Fruit fly (Drosophila melanogaster) whole organism, prepupa: ENCODE results near the gene CG43218.

Experiments
- Blimp-1 ChIP-seq: fragments of 200-800 bp; sonication (Bioruptor generic); optimal IDR thresholded peaks from 3 replicates; lab custom pipeline; 2017; ENCODE audit warnings: missing biosample characterization, missing genetic modification characterization, mild to moderate bottlenecking, moderate library complexity, missing genetic modification reagents
- CG10631 ChIP-seq: fragments of 200-800 bp; sonication (Bioruptor generic); optimal IDR thresholded peaks from 2 replicates; lab custom pipeline; 2016; ENCODE audit warnings: missing biosample characterization, missing genetic modification characterization
- CG11762 ChIP-seq: fragments of 200-800 bp; sonication (Bioruptor generic); optimal IDR thresholded peaks from 3 replicates; lab custom pipeline; 2016; ENCODE audit warnings: missing biosample characterization, missing genetic modification characterization; ENCODE audit not compliant: insufficient read depth
- CG15336 ChIP-seq: fragments of 200-800 bp; sonication (Bioruptor generic); IDR thresholded peaks from 2 replicates; pipeline ENCODE4 v1.3.6; 2022; ENCODE audit warnings: missing biosample characterization, missing genetic modification characterization
- CG16779 ChIP-seq: fragments of 200-800 bp; sonication (Bioruptor generic); optimal IDR thresholded peaks from 3 replicates; lab custom pipeline; 2017; ENCODE audit warnings: missing biosample characterization, mild to moderate bottlenecking, missing genetic modification characterization
- CG3919 ChIP-seq: fragments of 200-800 bp; sonication (Bioruptor generic); optimal IDR thresholded peaks from 3 replicates; lab custom pipeline; 2016; ENCODE audit warnings: missing biosample characterization, missing genetic modification characterization
- CG4318 ChIP-seq: fragments of 200-800 bp; sonication (Bioruptor generic); optimal IDR thresholded peaks from 3 replicates; lab custom pipeline; 2017; ENCODE audit warnings: missing biosample characterization, mild to moderate bottlenecking, missing genetic modification characterization
- CG6163 ChIP-seq: fragments of 200-800 bp; sonication (Bioruptor generic); IDR thresholded peaks from 3 replicates; pipeline ENCODE4 v1.3.6; 2022; ENCODE audit warnings: missing biosample characterization, missing genetic modification characterization
- CG6276 ChIP-seq: fragments of 200-800 bp; sonication (Bioruptor generic); optimal IDR thresholded peaks from 2 replicates; lab custom pipeline; 2017; ENCODE audit warnings: missing biosample characterization, mild to moderate bottlenecking, missing genetic modification characterization
- CG6792 ChIP-seq: fragments of 200-800 bp; sonication (Bioruptor generic); optimal IDR thresholded peaks from 3 replicates; lab custom pipeline; 2016; ENCODE audit warnings: missing biosample characterization, missing genetic modification characterization
- CG6808 ChIP-seq: fragments of 200-800 bp; sonication (Bioruptor generic); optimal IDR thresholded peaks from 3 replicates; lab custom pipeline; 2017; ENCODE audit warnings: missing biosample characterization, missing genetic modification characterization, mild to moderate bottlenecking, moderate library complexity, missing genetic modification reagents
- CG6854 ChIP-seq: fragments of 200-800 bp; sonication (Bioruptor generic); optimal IDR thresholded peaks from 2 replicates; lab custom pipeline; 2017; ENCODE audit warnings: missing biosample characterization, mild to moderate bottlenecking, missing genetic modification characterization
- CG7368 ChIP-seq: fragments of 200-800 bp; sonication (Bioruptor generic); optimal IDR thresholded peaks from 3 replicates; lab custom pipeline; 2016; ENCODE audit warnings: missing biosample characterization, missing genetic modification characterization
- CG8119 ChIP-seq: fragments of 200-800 bp; sonication (Bioruptor generic); IDR thresholded peaks from 3 replicates; pipeline ENCODE4 v1.3.6; 2022; ENCODE audit warnings: missing biosample characterization, missing genetic modification characterization
- CG8319 ChIP-seq: fragments of 200-800 bp; sonication (Bioruptor generic); optimal IDR thresholded peaks from 3 replicates; lab custom pipeline; 2016; ENCODE audit warnings: missing biosample characterization, missing genetic modification characterization
- CG9139 ChIP-seq: fragments of 200-800 bp; sonication (Bioruptor generic); optimal IDR thresholded peaks from 3 replicates; lab custom pipeline; 2017; ENCODE audit warnings: missing biosample characterization, mild to moderate bottlenecking, missing genetic modification characterization
- Eip75B ChIP-seq: fragments of 200-800 bp; sonication (Bioruptor generic); optimal IDR thresholded peaks from 3 replicates; lab custom pipeline; 2016; ENCODE audit warnings: missing biosample characterization, missing genetic modification characterization
- Eip78C ChIP-seq: fragments of 200-800 bp; sonication (Bioruptor generic); peaks from one replicate; lab custom pipeline; 2016; ENCODE audit warnings: missing biosample characterization, missing genetic modification characterization
- Eip93F ChIP-seq: fragments of 200-800 bp; sonication (Bioruptor generic); optimal IDR thresholded peaks from 2 replicates; lab custom pipeline; 2016; ENCODE audit warnings: missing biosample characterization, mild to moderate bottlenecking, missing genetic modification characterization
- Ets21C ChIP-seq: fragments of 200-800 bp; sonication (Bioruptor generic); optimal IDR thresholded peaks from 3 replicates; lab custom pipeline; 2016; ENCODE audit warnings: missing biosample characterization, missing genetic modification characterization
- Gug ChIP-seq: fragments of 200-800 bp; sonication (Bioruptor generic); IDR thresholded peaks from 2 replicates; pipeline ENCODE4 v1.3.6; 2022; ENCODE audit warnings: missing biosample characterization, missing genetic modification characterization
- Hr39 ChIP-seq: fragments of 200-800 bp; sonication (Bioruptor generic); optimal IDR thresholded peaks from 2 replicates; lab custom pipeline; 2016; ENCODE audit warnings: missing biosample characterization, missing genetic modification characterization
- Hr4 ChIP-seq: fragments of 200-800 bp; sonication (Bioruptor generic); optimal IDR thresholded peaks from 3 replicates; lab custom pipeline; 2016; ENCODE audit warnings: missing biosample characterization, missing genetic modification characterization
- Lpt ChIP-seq: fragments of 200-800 bp; sonication (Bioruptor generic); optimal IDR thresholded peaks from 3 replicates; lab custom pipeline; 2016; ENCODE audit warnings: missing biosample characterization, missing genetic modification characterization
- Sox102F ChIP-seq: fragments of 200-800 bp; sonication (Bioruptor generic); optimal IDR thresholded peaks from 2 replicates; lab custom pipeline; 2016; ENCODE audit warnings: missing biosample characterization, mild to moderate bottlenecking, missing genetic modification characterization
- Sox14 ChIP-seq: fragments of 200-800 bp; sonication (Bioruptor generic); optimal IDR thresholded peaks from 3 replicates; lab custom pipeline; 2016; ENCODE audit warnings: missing biosample characterization, missing genetic modification characterization
- Sox15 ChIP-seq: fragments of 200-800 bp; sonication (Bioruptor generic); optimal IDR thresholded peaks from 3 replicates; lab custom pipeline; 2016; ENCODE audit warnings: missing biosample characterization, missing genetic modification characterization
- achi ChIP-seq: fragments of 200-800 bp; sonication (Bioruptor generic); optimal IDR thresholded peaks from 3 replicates; lab custom pipeline; 2016; ENCODE audit warnings: missing biosample characterization, missing genetic modification characterization
- acj6 ChIP-seq: fragments of 200-800 bp; sonication (Bioruptor generic); optimal IDR thresholded peaks from 3 replicates; lab custom pipeline; 2016; ENCODE audit warnings: missing biosample characterization, missing genetic modification characterization
- dac ChIP-seq: fragments of 200-800 bp; sonication (Bioruptor generic); optimal IDR thresholded peaks from 2 replicates; lab custom pipeline; 2017; ENCODE audit warnings: missing biosample characterization, mild to moderate bottlenecking, missing genetic modification characterization
- dsx ChIP-seq: fragments of 200-800 bp; optimal IDR thresholded peaks from 3 replicates; lab custom pipeline; 2019; ENCODE audit warnings: missing biosample characterization, mild to moderate bottlenecking, missing genetic modification characterization, moderate library complexity; ENCODE audit not compliant: poor library complexity, severe bottlenecking
- eg ChIP-seq: fragments of 200-800 bp; sonication (Bioruptor generic); IDR thresholded peaks from 3 replicates; pipeline ENCODE4 v1.3.6; 2022; ENCODE audit warnings: missing biosample characterization, missing genetic modification characterization
- esn ChIP-seq: fragments of 200-800 bp; sonication (Bioruptor generic); optimal IDR thresholded peaks from 2 replicates; lab custom pipeline; 2016; ENCODE audit warnings: missing biosample characterization, mild to moderate bottlenecking, missing genetic modification characterization, moderate library complexity
- fd59A ChIP-seq: fragments of 200-800 bp; sonication (Bioruptor generic); optimal IDR thresholded peaks from 2 replicates; lab custom pipeline; 2017; ENCODE audit warnings: missing biosample characterization, mild to moderate bottlenecking, missing genetic modification characterization, missing genetic modification reagents
- fd85E ChIP-seq: fragments of 200-800 bp; sonication (Bioruptor generic); optimal IDR thresholded peaks from 3 replicates; lab custom pipeline; 2016; ENCODE audit warnings: missing biosample characterization, missing genetic modification characterization
- fkh ChIP-seq: fragments of 200-800 bp; sonication (Bioruptor generic); optimal IDR thresholded peaks from 3 replicates; lab custom pipeline; 2017; ENCODE audit warnings: missing biosample characterization, mild to moderate bottlenecking, missing genetic modification characterization, moderate library complexity
- lz ChIP-seq: fragments of 200-800 bp; sonication (Bioruptor generic); optimal IDR thresholded peaks from 3 replicates; lab custom pipeline; 2016; ENCODE audit warnings: missing biosample characterization, missing genetic modification characterization
- net ChIP-seq: fragments of 200-800 bp; sonication (Bioruptor generic); optimal IDR thresholded peaks from 3 replicates; lab custom pipeline; 2016; ENCODE audit warnings: missing biosample characterization, missing genetic modification characterization
- pdm3 ChIP-seq: fragments of 200-800 bp; sonication (Bioruptor generic); optimal IDR thresholded peaks from 3 replicates; lab custom pipeline; 2016; ENCODE audit warnings: missing biosample characterization, missing genetic modification characterization
- salr ChIP-seq, 2 experiments: fragments of 200-800 bp; sonication (Bioruptor generic); optimal IDR thresholded peaks; 3 replicates each; lab custom pipeline; 2016 to 2018; ENCODE audit warnings: missing biosample characterization in 2 of 2, missing genetic modification characterization in 2 of 2, mild to moderate bottlenecking in 1 of 2
- spab ChIP-seq: fragments of 200-800 bp; sonication (Bioruptor generic); optimal IDR thresholded peaks from 2 replicates; lab custom pipeline; 2017; ENCODE audit warnings: missing biosample characterization, mild to moderate bottlenecking, missing genetic modification characterization, missing genetic modification reagents
- ss ChIP-seq, 2 experiments: fragments of 200-800 bp; sonication (Bioruptor generic); optimal IDR thresholded peaks; 2 replicates in 1 of 2; 3 replicates in 1 of 2; lab custom pipeline; 2017 to 2018; ENCODE audit warnings: mild to moderate bottlenecking in 2 of 2, missing biosample characterization in 2 of 2, missing genetic modification characterization in 2 of 2, moderate library complexity in 1 of 2
- svp ChIP-seq: fragments of 200-800 bp; sonication (Bioruptor generic); peaks from one replicate; lab custom pipeline; 2016; ENCODE audit warnings: missing biosample characterization, missing genetic modification characterization
- topi ChIP-seq: fragments of 200-800 bp; sonication (Bioruptor generic); optimal IDR thresholded peaks from 3 replicates; lab custom pipeline; 2016; ENCODE audit warnings: missing biosample characterization, missing genetic modification characterization
- vri ChIP-seq: fragments of 200-800 bp; sonication (Bioruptor generic); optimal IDR thresholded peaks from 3 replicates; lab custom pipeline; 2016; ENCODE audit warnings: missing biosample characterization, mild to moderate bottlenecking, missing genetic modification characterization

CG43218 gene

DNA sequence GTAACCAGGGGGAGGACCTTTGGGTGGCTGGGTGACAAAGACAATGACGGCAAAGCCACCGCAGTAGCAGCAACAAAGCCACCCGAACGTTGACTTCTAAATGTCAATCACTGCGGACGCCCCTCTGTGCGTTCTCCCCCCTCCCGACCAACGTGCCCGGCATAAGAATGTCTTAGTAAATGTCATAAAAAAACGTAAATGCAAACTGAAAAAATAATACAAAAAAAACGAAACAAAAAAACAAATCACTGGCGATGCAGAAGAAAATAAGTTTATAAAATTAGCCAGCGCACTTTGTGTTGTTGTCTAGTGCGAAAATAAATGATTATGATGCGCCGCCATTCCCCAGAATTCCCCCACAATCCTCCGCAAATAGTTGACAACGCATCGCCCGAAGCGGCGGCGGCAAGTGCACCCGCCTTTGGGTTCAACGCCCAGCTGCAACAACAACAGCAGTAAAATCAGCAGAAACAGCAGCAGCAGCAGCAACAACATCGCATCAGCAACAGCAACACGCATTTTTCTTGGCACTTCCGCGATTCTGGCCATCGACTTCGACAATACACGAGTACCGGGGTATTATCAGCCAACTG is 20.8 kb upstream of the CG43218 start (continued):
- TF ChIP-seq Eip78C (GFP tag; lab: Kevin White, UChicago) = peak; percentile 83
- peak; percentile 43 for TF ChIP-seq Hr4
- TF ChIP-seq CG11762 (GFP tag; lab: Kevin White, UChicago) = no peak
- no peak for TF ChIP-seq pdm3 (GFP tag; lab: Kevin White, UChicago)
- no peak for TF ChIP-seq CG6792 (GFP tag; lab: Kevin White, UChicago)
- TF ChIP-seq CG3919 = peak; percentile 26
- peak; percentile 48 for TF ChIP-seq CG16779
- TF ChIP-seq Sox14 (GFP tag; lab: Kevin White, UChicago) = peak; percentile 38
- no peak for TF ChIP-seq Ets21C (GFP tag; lab: Kevin White, UChicago)
- TF ChIP-seq CG6276 (GFP tag; lab: Kevin White, UChicago) = peak; percentile 95
- TF ChIP-seq eg = peak; percentile 90
- TF ChIP-seq Sox15 (GFP tag; lab: Kevin White, UChicago) = no peak
- no peak for TF ChIP-seq lz (GFP tag; lab: Kevin White, UChicago)

DNA sequence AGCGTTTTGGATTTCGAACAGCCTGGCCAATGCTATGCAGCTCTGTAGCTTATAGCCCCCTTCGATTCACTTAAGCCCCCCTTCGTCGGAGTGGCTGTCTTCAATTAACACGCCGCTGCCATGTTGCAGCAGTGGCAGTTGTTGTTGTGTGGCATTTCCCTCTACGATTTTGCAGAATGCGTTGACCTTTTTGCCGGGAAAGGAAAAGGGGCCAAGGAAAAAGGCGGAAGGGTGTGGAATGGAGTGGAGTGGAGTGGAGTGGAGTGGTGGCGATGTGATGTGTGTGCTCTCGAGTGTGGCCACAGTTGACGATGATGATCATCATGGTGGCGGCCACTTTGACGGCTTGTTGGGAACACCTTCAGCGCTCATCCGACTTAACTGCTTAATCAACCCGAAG is 19.4 kb upstream of the CG43218 start:
- TF ChIP-seq Hr39 (GFP tag; lab: Kevin White, UChicago) (no peak), fd59A (GFP tag; lab: Kevin White, UChicago) (no peak), Eip78C (GFP tag; lab: Kevin White, UChicago) (peak; percentile 4), Sox14 (GFP tag; lab: Kevin White, UChicago) (no peak), svp (peak; percentile 30), net (GFP tag; lab: Kevin White, UChicago) (no peak), CG8319 (GFP tag; lab: Kevin White, UChicago) (no peak), salr (GFP tag; optimal IDR thresholded peaks at IDR 0.05; lab: Kevin White, UChicago) (no peak), acj6 (no peak), CG7368 (GFP tag; lab: Kevin White, UChicago) (no peak), CG16779 (no peak)

DNA sequence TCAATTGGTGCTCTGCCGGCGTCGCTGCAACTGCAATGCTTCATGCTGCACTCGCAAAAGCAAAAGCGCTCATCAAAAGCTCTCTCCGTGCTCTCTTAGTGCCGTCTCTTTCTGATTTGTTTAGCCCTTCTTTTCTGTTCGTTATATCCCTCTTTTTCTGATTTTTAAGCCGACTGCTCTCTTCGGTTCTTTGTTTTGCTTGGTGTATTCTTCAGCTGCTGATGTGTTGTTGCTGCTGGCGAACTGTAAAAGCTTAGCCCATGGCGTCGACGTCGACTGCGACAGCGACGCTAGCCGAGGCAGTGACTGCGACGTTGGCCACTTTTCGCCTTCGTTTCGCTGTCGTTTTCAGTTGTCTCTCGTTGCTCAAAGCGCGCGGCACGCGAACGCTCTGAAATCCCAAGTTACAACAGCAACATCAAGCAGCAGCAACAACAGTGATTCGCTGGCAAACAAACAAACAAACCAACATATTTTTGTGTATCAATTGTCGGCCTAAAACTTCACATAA is 17.8 kb upstream of the CG43218 start:
- TF ChIP-seq eg (peak; percentile 54; the same call in 2 of the 3 replicates), CG3919 (peak; percentile 47), Sox102F (GFP tag; lab: Kevin White, UChicago) (peak; percentile 61), CG6854 (GFP tag; lab: Kevin White, UChicago) (peak; percentile 79), esn (GFP tag; lab: Kevin White, UChicago) (peak; percentile 14), fkh (peak; percentile 58), dsx (GFP tag; lab: Kevin White, UChicago) (peak; percentile 22), svp (peak; percentile 74), Eip78C (GFP tag; lab: Kevin White, UChicago) (peak; percentile 89), Blimp-1 (peak; percentile 87), topi (GFP tag; lab: Kevin White, UChicago) (peak; percentile 6), Hr4 (no peak), CG8119 (peak; percentile 68), ss (GFP tag; optimal IDR thresholded peaks at IDR 0.05; lab: Kevin White, UChicago) (peak; percentile 29 to 55), CG15336 (GFP tag; lab: Robert Waterston, UW) (peak; percentile 64), dac (GFP tag; lab: Kevin White, UChicago) (no peak), CG9139 (GFP tag; lab: Kevin White, UChicago) (peak; percentile 39), Lpt (peak; percentile 7), spab (GFP tag; lab: Kevin White, UChicago) (no peak), Sox14 (GFP tag; lab: Kevin White, UChicago) (peak; percentile 58), vri (GFP tag; lab: Kevin White, UChicago) (no peak), CG10631 (GFP tag; lab: Kevin White, UChicago) (no peak), Eip75B (GFP tag; lab: Kevin White, UChicago) (peak; percentile 41), Eip93F (GFP tag; lab: Kevin White, UChicago) (peak; percentile 24), CG6276 (GFP tag; lab: Kevin White, UChicago) (no peak), lz (GFP tag; lab: Kevin White, UChicago) (peak; percentile 25), achi (GFP tag; lab: Kevin White, UChicago) (no peak), pdm3 (GFP tag; lab: Kevin White, UChicago) (no peak), CG4318 (GFP tag; lab: Kevin White, UChicago) (no peak), Gug (GFP tag; lab: Robert Waterston, UW) (0 out of 2 replicates have a peak, but pooled peaks have one; percentile 11), fd85E (peak; percentile 0), CG6163 (peak; percentile 56; the same call in 1 of the 3 replicates), net (GFP tag; lab: Kevin White, UChicago) (peak; percentile 34), CG6808 (GFP tag; lab: Kevin White, UChicago) (no peak)
